Fruit fly (Drosophila melanogaster) whole organism, embryonic: ENCODE results near the gene hob.

Experiments
- CG10267 ChIP-seq: fragments of 200-800 bp; sonication (Bioruptor generic); optimal IDR thresholded peaks from 2 replicates; lab custom pipeline; 2018; ENCODE audit warnings: missing biosample characterization, mild to moderate bottlenecking, missing genetic modification characterization, moderate library complexity
- CG11085 ChIP-seq: fragments of 200-800 bp; sonication (Bioruptor generic); IDR thresholded peaks from 2 replicates; pipeline ENCODE4 v1.3.6; 2022; ENCODE audit warnings: missing biosample characterization, missing genetic modification characterization
- CG11398 ChIP-seq: fragments of 200-800 bp; sonication (Bioruptor generic); optimal IDR thresholded peaks from 2 replicates; lab custom pipeline; 2016; ENCODE audit warnings: missing biosample characterization, missing genetic modification characterization
- CG12391 ChIP-seq: fragments of 200-800 bp; sonication (Bioruptor generic); optimal IDR thresholded peaks from 3 replicates; lab custom pipeline; 2018; ENCODE audit warnings: missing biosample characterization, mild to moderate bottlenecking, missing genetic modification characterization, moderate library complexity
- CG12769 ChIP-seq: fragments of 200-800 bp; sonication (Bioruptor generic); optimal IDR thresholded peaks from 2 replicates; lab custom pipeline; 2019; ENCODE audit warnings: missing biosample characterization, mild to moderate bottlenecking, missing genetic modification characterization, moderate library complexity
- CG15269 ChIP-seq: fragments of 200-800 bp; sonication (Bioruptor generic); optimal IDR thresholded peaks from 2 replicates; lab custom pipeline; 2018; ENCODE audit warnings: missing biosample characterization, mild to moderate bottlenecking, missing genetic modification characterization, moderate library complexity
- CG17328 ChIP-seq: fragments of 200-800 bp; sonication (Bioruptor generic); IDR thresholded peaks from 2 replicates; pipeline ENCODE4 v1.3.6; 2022; ENCODE audit warnings: missing biosample characterization, missing genetic modification characterization
- CG17359 ChIP-seq: fragments of 200-800 bp; sonication (Bioruptor generic); optimal IDR thresholded peaks from 3 replicates; lab custom pipeline; 2018; ENCODE audit warnings: missing biosample characterization, mild to moderate bottlenecking, missing genetic modification characterization, moderate library complexity
- CG17385 ChIP-seq: fragments of 200-800 bp; sonication (Bioruptor generic); optimal IDR thresholded peaks from 3 replicates; lab custom pipeline; 2018; ENCODE audit warnings: missing biosample characterization, mild to moderate bottlenecking, missing genetic modification characterization
- CG2678 ChIP-seq: fragments of 200-800 bp; sonication (Bioruptor generic); optimal IDR thresholded peaks from 3 replicates; lab custom pipeline; 2019; ENCODE audit warnings: missing biosample characterization, mild to moderate bottlenecking, missing genetic modification characterization, moderate library complexity
- CG30431 ChIP-seq: fragments of 200-800 bp; sonication (Bioruptor generic); optimal IDR thresholded peaks from 2 replicates; lab custom pipeline; 2017; ENCODE audit warnings: missing biosample characterization, missing genetic modification characterization
- CG3065 ChIP-seq: fragments of 200-800 bp; sonication (Bioruptor generic); optimal IDR thresholded peaks from 2 replicates; lab custom pipeline; 2016; ENCODE audit warnings: missing biosample characterization, missing genetic modification characterization
- CG4617 ChIP-seq: fragments of 200-800 bp; sonication (Bioruptor generic); optimal IDR thresholded peaks from 3 replicates; lab custom pipeline; 2016; ENCODE audit warnings: missing biosample characterization, missing genetic modification characterization, borderline replicate concordance
- CG6813 ChIP-seq: fragments of 200-800 bp; sonication (Bioruptor generic); optimal IDR thresholded peaks from 2 replicates; lab custom pipeline; 2017; ENCODE audit warnings: missing biosample characterization, missing genetic modification characterization, mild to moderate bottlenecking, moderate library complexity, missing genetic modification reagents
- CG9437 ChIP-seq: fragments of 200-800 bp; sonication (Bioruptor generic); optimal IDR thresholded peaks from 2 replicates; lab custom pipeline; 2018; ENCODE audit warnings: missing biosample characterization, mild to moderate bottlenecking, missing genetic modification characterization
- Drgx ChIP-seq: fragments of 200-800 bp; sonication (Bioruptor generic); IDR thresholded peaks from 2 replicates; pipeline ENCODE4 v1.3.6; 2022; ENCODE audit warnings: missing biosample characterization, missing genetic modification characterization
- HLHmδ ChIP-seq: fragments of 200-800 bp; sonication (Bioruptor generic); optimal IDR thresholded peaks from 2 replicates; lab custom pipeline; 2018; ENCODE audit warnings: missing biosample characterization, mild to moderate bottlenecking, missing genetic modification characterization, moderate library complexity
- Hand ChIP-seq: fragments of 200-800 bp; sonication (Bioruptor generic); optimal IDR thresholded peaks from 2 replicates; lab custom pipeline; 2017; ENCODE audit warnings: mild to moderate bottlenecking, missing biosample characterization, missing genetic modification reagents, missing genetic modification characterization
- HmgD ChIP-seq: fragments of 200-800 bp; sonication (Bioruptor generic); optimal IDR thresholded peaks from 3 replicates; lab custom pipeline; 2016; ENCODE audit warnings: missing biosample characterization, missing genetic modification characterization
- HmgZ ChIP-seq: fragments of 200-800 bp; sonication (Bioruptor generic); optimal IDR thresholded peaks from 2 replicates; lab custom pipeline; 2018; ENCODE audit warnings: missing biosample characterization, mild to moderate bottlenecking, missing genetic modification characterization
- Pdp1 ChIP-seq, 2 experiments: fragments of 200-800 bp; sonication (Bioruptor generic); optimal IDR thresholded peaks; 3 replicates each; lab custom pipeline; 2016; ENCODE audit warnings: missing biosample characterization in 2 of 2, missing genetic modification characterization in 2 of 2, mild to moderate bottlenecking in 1 of 2, moderate library complexity in 1 of 2
- Sox100B ChIP-seq: fragments of 200-800 bp; sonication (Bioruptor generic); optimal IDR thresholded peaks from 3 replicates; lab custom pipeline; 2018; ENCODE audit warnings: missing biosample characterization, mild to moderate bottlenecking, missing genetic modification characterization
- az2 ChIP-seq: fragments of 200-800 bp; sonication (Bioruptor generic); optimal IDR thresholded peaks from 3 replicates; lab custom pipeline; 2016; ENCODE audit warnings: missing biosample characterization, missing genetic modification characterization
- bowl ChIP-seq: fragments of 200-800 bp; sonication (Bioruptor generic); IDR thresholded peaks from 2 replicates; pipeline ENCODE4 v1.3.6; 2022; ENCODE audit warnings: missing biosample characterization, missing genetic modification characterization
- bsh ChIP-seq, 2 experiments: fragments of 200-800 bp; sonication (Bioruptor generic); optimal IDR thresholded peaks; 2 replicates each; lab custom pipeline; 2017 to 2018; ENCODE audit warnings: mild to moderate bottlenecking in 2 of 2, missing biosample characterization in 2 of 2, missing genetic modification characterization in 2 of 2, moderate library complexity in 1 of 2
- chinmo ChIP-seq: fragments of 200-800 bp; sonication (Bioruptor generic); IDR thresholded peaks from 4 replicates; pipeline ENCODE4 v1.3.6; 2022; ENCODE audit warnings: missing biosample characterization, missing genetic modification characterization; ENCODE audit not compliant: partially characterized antibody
- ci ChIP-seq: fragments of 200-800 bp; sonication (Bioruptor generic); IDR thresholded peaks from 3 replicates; pipeline ENCODE4 v1.3.6; 2022; ENCODE audit warnings: missing biosample characterization, missing genetic modification characterization
- dmrt11E ChIP-seq: fragments of 200-800 bp; sonication (Bioruptor generic); optimal IDR thresholded peaks from 3 replicates; lab custom pipeline; 2018; ENCODE audit warnings: missing biosample characterization, mild to moderate bottlenecking, missing genetic modification characterization, moderate library complexity
- exex ChIP-seq: fragments of 200-800 bp; sonication (Bioruptor generic); optimal IDR thresholded peaks from 4 replicates; lab custom pipeline; 2018; ENCODE audit warnings: missing biosample characterization, mild to moderate bottlenecking, missing genetic modification characterization, moderate library complexity
- gem ChIP-seq: fragments of 200-800 bp; sonication (Bioruptor generic); optimal IDR thresholded peaks from 2 replicates; lab custom pipeline; 2019; ENCODE audit warnings: missing biosample characterization, mild to moderate bottlenecking, missing genetic modification characterization, moderate library complexity
- grau ChIP-seq: fragments of 200-800 bp; optimal IDR thresholded peaks from 3 replicates; lab custom pipeline; 2019; ENCODE audit warnings: missing biosample characterization, mild to moderate bottlenecking, missing genetic modification characterization, moderate library complexity
- grn ChIP-seq: fragments of 200-800 bp; sonication (Bioruptor generic); optimal IDR thresholded peaks from 3 replicates; lab custom pipeline; 2017; ENCODE audit warnings: missing biosample characterization, missing genetic modification characterization
- hbn ChIP-seq: fragments of 200-800 bp; sonication (Bioruptor generic); IDR thresholded peaks from 2 replicates; pipeline ENCODE4 v1.3.6; 2022; ENCODE audit warnings: missing biosample characterization, missing genetic modification characterization; ENCODE audit not compliant: partially characterized antibody
- mirr ChIP-seq: fragments of 200-800 bp; sonication (Bioruptor generic); optimal IDR thresholded peaks from 3 replicates; lab custom pipeline; 2018; ENCODE audit warnings: missing biosample characterization, mild to moderate bottlenecking, missing genetic modification characterization
- odd ChIP-seq: fragments of 200-800 bp; sonication (Bioruptor generic); optimal IDR thresholded peaks from 2 replicates; lab custom pipeline; 2017; ENCODE audit warnings: missing biosample characterization, mild to moderate bottlenecking, missing genetic modification characterization
- row ChIP-seq: fragments of 200-800 bp; sonication (Bioruptor generic); IDR thresholded peaks from 3 replicates; pipeline ENCODE4 v1.3.6; 2022; ENCODE audit warnings: missing biosample characterization, missing genetic modification characterization
- run ChIP-seq: fragments of 200-800 bp; sonication (Bioruptor generic); optimal IDR thresholded peaks from 3 replicates; lab custom pipeline; 2018; ENCODE audit warnings: missing biosample characterization, mild to moderate bottlenecking, missing genetic modification characterization
- salm ChIP-seq: fragments of 200-800 bp; sonication (Bioruptor generic); optimal IDR thresholded peaks from 2 replicates; lab custom pipeline; 2018; ENCODE audit warnings: missing biosample characterization, mild to moderate bottlenecking, missing genetic modification characterization
- sc ChIP-seq, 3 experiments: fragments of >200 bp in 2 of 3; fragments of 200-800 bp in 1 of 3; sonication (Bioruptor generic) in 1 of 3; optimal IDR thresholded peaks; 2 replicates in 2 of 3; 3 replicates in 1 of 3; lab custom pipeline; 2017; ENCODE audit warnings: mild to moderate bottlenecking in 1 of 3, missing biosample characterization in 1 of 3, missing genetic modification characterization in 1 of 3, missing genetic modification reagents in 1 of 3
- sens ChIP-seq: fragments of 200-800 bp; sonication (Bioruptor generic); peaks from one replicate; lab custom pipeline; 2016; ENCODE audit warnings: missing biosample characterization, missing genetic modification characterization
- stc ChIP-seq: fragments of 200-800 bp; sonication (Bioruptor generic); IDR thresholded peaks from 2 replicates; pipeline ENCODE4 v1.3.6; 2022; ENCODE audit warnings: missing biosample characterization, missing genetic modification characterization
- sug ChIP-seq: fragments of 200-800 bp; optimal IDR thresholded peaks from 2 replicates; lab custom pipeline; 2019; ENCODE audit warnings: missing biosample characterization, mild to moderate bottlenecking, missing genetic modification characterization, moderate library complexity
- tgo ChIP-seq: fragments of 200-800 bp; sonication (Bioruptor generic); IDR thresholded peaks from 3 replicates; pipeline ENCODE4 v1.3.6; 2022; ENCODE audit warnings: missing biosample characterization, missing genetic modification characterization
- tx ChIP-seq: fragments of 200-800 bp; sonication (Bioruptor generic); optimal IDR thresholded peaks from 2 replicates; lab custom pipeline; 2016; ENCODE audit warnings: missing biosample characterization, missing genetic modification characterization
- vfl ChIP-seq: fragments of 200-800 bp; sonication (Bioruptor generic); optimal IDR thresholded peaks from 2 replicates; lab custom pipeline; 2016; ENCODE audit warnings: missing biosample characterization, missing genetic modification characterization
- zf30C ChIP-seq: fragments of 200-800 bp; sonication (Bioruptor generic); optimal IDR thresholded peaks from 3 replicates; lab custom pipeline; 2018; ENCODE audit warnings: missing biosample characterization, mild to moderate bottlenecking, missing genetic modification characterization

The hob gene

dm6 chr3L:3239785-3240596, 21.3 kb upstream of the hob start (continued):
- TF ChIP-seq CG30431 (GFP tag; lab: Kevin White, UChicago): no peak
- peak; percentile 53 for TF ChIP-seq sens (GFP tag; lab: Kevin White, UChicago)
- TF ChIP-seq row (GFP tag; lab: Robert Waterston, UW): peak; percentile 29; the same call in 1 of the 3 replicates
- peak; percentile 51 for TF ChIP-seq grn
- TF ChIP-seq sug: peak; percentile 29
- TF ChIP-seq HmgZ (tag; lab: Kevin White, UChicago): peak; percentile 23
- TF ChIP-seq stc: peak; percentile 13; the same call in 1 of the 2 replicates
- peak; percentile 89 for TF ChIP-seq mirr (GFP tag; lab: Kevin White, UChicago)
- TF ChIP-seq tx (GFP tag; lab: Kevin White, UChicago): no peak
- TF ChIP-seq Drgx (GFP tag; lab: Robert Waterston, UW): no peak
- TF ChIP-seq hbn (GFP tag; lab: Robert Waterston, UW): 0 out of 2 replicates have a peak, but pooled peaks have one; percentile 2
- peak; percentile 47 for TF ChIP-seq zf30C (GFP tag; lab: Kevin White, UChicago)
- no peak for TF ChIP-seq run (tag; lab: Kevin White, UChicago)
- TF ChIP-seq CG17359 (tag; lab: Kevin White, UChicago): peak; percentile 9
- TF ChIP-seq gem (tag; lab: Kevin White, UChicago): peak; percentile 13
- TF ChIP-seq chinmo (GFP tag; lab: Robert Waterston, UW): 0 out of 4 replicates have a peak, but pooled peaks have one; percentile 35
- peak; percentile 54 for TF ChIP-seq salm (tag; lab: Kevin White, UChicago)
- peak; percentile 17; the same call in 1 of the 2 replicates for TF ChIP-seq CG17328 (GFP tag; lab: Robert Waterston, UW)
- peak; percentile 22 for TF ChIP-seq CG15269 (tag; lab: Kevin White, UChicago)
- peak; percentile 20 for TF ChIP-seq CG12769 (tag; lab: Kevin White, UChicago)
- TF ChIP-seq CG11085 (GFP tag; lab: Robert Waterston, UW): no peak
- peak; percentile 6 for TF ChIP-seq az2 (GFP tag; lab: Kevin White, UChicago)
- peak; percentile 14 for TF ChIP-seq dmrt11E (tag; lab: Kevin White, UChicago)
- TF ChIP-seq CG9437 (GFP tag; lab: Kevin White, UChicago): no peak
- TF ChIP-seq exex (tag; lab: Kevin White, UChicago): peak; percentile 76
- peak; percentile 13 for TF ChIP-seq CG17385
- peak; percentile 10 for TF ChIP-seq CG2678 (tag; lab: Kevin White, UChicago)
- TF ChIP-seq odd (GFP tag; lab: Kevin White, UChicago): peak; percentile 35
- TF ChIP-seq bsh (GFP tag; optimal IDR thresholded peaks at IDR 0.05; lab: Kevin White, UChicago): peak in 1 of 2 experiments; percentile 46
- TF ChIP-seq grau (tag; lab: Kevin White, UChicago): peak; percentile 24
- TF ChIP-seq CG6813 (GFP tag; lab: Kevin White, UChicago): peak; percentile 12
- TF ChIP-seq Pdp1 (GFP tag; optimal IDR thresholded peaks at IDR 0.05; lab: Kevin White, UChicago): peak in 1 of 2 experiments; percentile 18

DNA sequence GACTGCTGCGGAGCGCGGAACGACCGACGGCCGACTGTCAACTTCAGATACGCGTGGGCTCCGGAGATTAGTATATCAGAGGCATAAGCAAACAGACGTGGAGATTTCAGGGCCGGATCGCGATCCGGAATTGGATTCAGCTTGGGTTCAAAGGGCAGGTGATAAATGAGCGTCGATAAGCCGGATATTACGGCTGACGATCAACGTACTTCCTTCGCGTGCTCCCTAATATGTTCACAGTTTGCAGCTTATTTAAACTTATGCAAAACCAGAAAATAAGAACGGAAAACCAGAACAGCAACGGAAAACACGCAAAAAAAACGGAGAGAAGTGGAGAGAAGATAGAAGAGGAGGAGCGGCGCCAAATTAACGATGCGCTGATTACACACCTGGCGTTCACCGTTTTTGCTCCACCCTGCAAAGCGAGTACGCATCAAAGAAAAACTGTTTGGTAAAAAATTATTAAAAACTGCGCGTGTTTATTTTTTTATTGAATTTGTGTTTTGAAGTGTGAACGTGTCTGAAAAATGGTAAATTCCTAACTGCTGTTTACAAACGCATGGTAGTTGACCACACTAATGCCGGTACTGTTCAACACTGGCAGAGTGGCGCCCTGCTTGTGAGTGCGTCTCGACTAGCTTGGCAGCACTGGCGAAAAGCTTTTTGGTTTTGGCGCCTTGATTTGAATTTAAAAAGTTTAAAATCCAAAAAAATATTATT, 20.5 kb upstream of the hob start, which contains the start of gene CG17746:
TSS of gene CG17746 (minus strand) at position 546 of the 720 bp plus-strand sequence.
- TF ChIP-seq ci (peak; percentile 30; the same call in 2 of the 3 replicates), HLHmδ (GFP tag; lab: Kevin White, UChicago) (peak; percentile 36), Hand (GFP tag; lab: Kevin White, UChicago) (no peak), CG10267 (tag; lab: Kevin White, UChicago) (peak; percentile 98), CG12391 (peak; percentile 32), vfl (GFP tag; lab: Kevin White, UChicago) (peak; percentile 59), tgo (GFP tag; lab: Robert Waterston, UW) (no peak), CG3065 (GFP tag; lab: Kevin White, UChicago) (no peak), sc (optimal IDR thresholded peaks at IDR 0.05; lab: Kevin White, UChicago) (no peak), sc (GFP tag; optimal IDR thresholded peaks at IDR 0.05; lab: Kevin White, UChicago) (no peak), CG4617 (GFP tag; lab: Kevin White, UChicago) (peak; percentile 91), Sox100B (GFP tag; lab: Kevin White, UChicago) (no peak), CG11398 (GFP tag; lab: Kevin White, UChicago) (peak; percentile 4), bowl (no peak), HmgD (peak; percentile 53)
